Worm (Caenorhabditis elegans) whole organism, early embryonic: ENCODE data around the gene C03C10.5.
A peak's percentile ranks its signal among the peaks of the same experiment; 100 is the strongest.

Source experiments
- B0310.2 ChIP-seq: sonication (generic microtip); optimal IDR thresholded peaks from 2 replicates; lab custom pipeline; 2016; ENCODE audit warnings: mild to moderate bottlenecking, missing genetic modification characterization, missing compliant biosample characterization
- F13C5.2 ChIP-seq: sonication (generic microtip); optimal IDR thresholded peaks from 2 replicates; lab custom pipeline; 2017; ENCODE audit warnings: mild to moderate bottlenecking, missing genetic modification characterization, inconsistent platforms, missing compliant biosample characterization
- aly-1 ChIP-seq: sonication (generic microtip); optimal IDR thresholded peaks from 2 replicates; lab custom pipeline; 2016; ENCODE audit warnings: missing genetic modification characterization, missing compliant biosample characterization
- ama-1 ChIP-seq: fragments of 150-350 bp; optimal IDR thresholded peaks from 2 replicates; lab custom pipeline; 2014
- ceh-13 ChIP-seq: fragments of 200-800 bp; sonication (Bioruptor generic); optimal IDR thresholded peaks from 2 replicates; lab custom pipeline; 2018; ENCODE audit warnings: mild to moderate bottlenecking, missing genetic modification characterization, missing compliant biosample characterization
- ceh-36 ChIP-seq: sonication (generic microtip); optimal IDR thresholded peaks from 2 replicates; lab custom pipeline; 2016; ENCODE audit warnings: missing genetic modification characterization, inconsistent platforms, missing compliant biosample characterization
- ets-7 ChIP-seq: sonication (generic microtip); optimal IDR thresholded peaks from 2 replicates; lab custom pipeline; 2016; ENCODE audit warnings: missing genotype, missing genetic modification characterization, missing compliant biosample characterization
- flt-1 ChIP-seq: fragments of 200-800 bp; sonication (Bioruptor generic); IDR thresholded peaks from 2 replicates; pipeline ENCODE4 v1.3.6; 2022; ENCODE audit warnings: missing genetic modification characterization, missing compliant biosample characterization
- hmbx-1 ChIP-seq: sonication (generic microtip); optimal IDR thresholded peaks from 2 replicates; lab custom pipeline; 2016; ENCODE audit warnings: mild to moderate bottlenecking, missing genetic modification characterization, missing compliant biosample characterization
- hmg-4 ChIP-seq: fragments of 200-800 bp; sonication (Bioruptor generic); optimal IDR thresholded peaks from 2 replicates; lab custom pipeline; 2018; ENCODE audit warnings: mild to moderate bottlenecking, missing genetic modification characterization, missing compliant biosample characterization
- hnd-1 ChIP-seq: sonication (generic microtip); optimal IDR thresholded peaks from 2 replicates; lab custom pipeline; 2016; ENCODE audit warnings: missing genetic modification characterization, missing compliant biosample characterization
- pes-1 ChIP-seq: fragments of 200-800 bp; sonication (Bioruptor generic); IDR thresholded peaks from 2 replicates; pipeline ENCODE4 v1.3.6; 2022; ENCODE audit warnings: missing genetic modification reagents, missing genetic modification characterization, missing compliant biosample characterization
- scrt-1 ChIP-seq: fragments of 200-800 bp; sonication (Bioruptor generic); IDR thresholded peaks from 2 replicates; pipeline ENCODE4 v1.3.6; 2022; ENCODE audit warnings: missing genetic modification characterization, missing compliant biosample characterization
- sea-1 ChIP-seq: fragments of 200-800 bp; sonication (Bioruptor generic); conservative IDR thresholded peaks from 2 replicates; pipeline ENCODE4 v1.3.6; 2022; ENCODE audit warnings: missing genetic modification characterization, missing compliant biosample characterization
- tbx-11 ChIP-seq: fragments of 200-800 bp; sonication (Bioruptor generic); IDR thresholded peaks from 2 replicates; pipeline ENCODE4 v1.3.6; 2022; ENCODE audit warnings: missing genetic modification characterization, missing compliant biosample characterization
- tbx-37 ChIP-seq: fragments of 200-800 bp; sonication (Bioruptor generic); conservative IDR thresholded peaks from 2 replicates; pipeline ENCODE4 v1.3.6; 2022; ENCODE audit warnings: missing genetic modification reagents, missing genetic modification characterization, missing compliant biosample characterization
- tra-4 ChIP-seq: sonication (generic microtip); optimal IDR thresholded peaks from 2 replicates; lab custom pipeline; 2017; ENCODE audit warnings: missing genetic modification characterization, missing compliant biosample characterization

Gene C03C10.5

ce11 chrIII:4083429-4083828, 8.5 kb downstream of the C03C10.5 start:
- TF ChIP-seq pes-1 (GFP tag; lab: Robert Waterston, UW) (no peak), ama-1 (lab: Kevin White, UChicago) (no peak), ceh-36 (tag; lab: Kevin White, UChicago) (no peak), tbx-11 (GFP tag; lab: Robert Waterston, UW) (no peak), ets-7 (no peak), hnd-1 (tag; lab: Kevin White, UChicago) (no peak), tbx-37 (no peak), tra-4 (tag; lab: Kevin White, UChicago) (no peak), hmbx-1 (no peak), B0310.2 (tag; lab: Kevin White, UChicago) (no peak), flt-1 (GFP tag; lab: Robert Waterston, UW) (no peak)

ce11 chrIII:4070239-4070638, 21.7 kb downstream of the C03C10.5 start:
- TF ChIP-seq ets-7, result no peak
- TF ChIP-seq tra-4 (tag; lab: Kevin White, UChicago), result no peak
- no peak for TF ChIP-seq tbx-37
- no peak for TF ChIP-seq hmg-4
- TF ChIP-seq pes-1 (GFP tag; lab: Robert Waterston, UW), result no peak
- TF ChIP-seq aly-1 (tag; lab: Kevin White, UChicago), result no peak
- no peak for TF ChIP-seq flt-1 (GFP tag; lab: Robert Waterston, UW)
- no peak for TF ChIP-seq hmbx-1
- no peak for TF ChIP-seq hnd-1 (tag; lab: Kevin White, UChicago)
- TF ChIP-seq sea-1, result no peak
- no peak for TF ChIP-seq tbx-11 (GFP tag; lab: Robert Waterston, UW)

- no peak for TF ChIP-seq ama-1 (lab: Kevin White, UChicago)
- TF ChIP-seq hnd-1 (tag; lab: Kevin White, UChicago), result no peak
- no peak for TF ChIP-seq hmbx-1
These were observed 23.8 kb downstream of the C03C10.5 start for ce11 chrIII:4068120-4068519.

- TF ChIP-seq tbx-11 (GFP tag; lab: Robert Waterston, UW) (no peak), ceh-36 (tag; lab: Kevin White, UChicago) (no peak), tbx-37 (no peak), hmg-4 (no peak), hnd-1 (tag; lab: Kevin White, UChicago) (no peak), ama-1 (lab: Kevin White, UChicago) (no peak), F13C5.2 (tag; lab: Kevin White, UChicago) (no peak), sea-1 (no peak)
These were observed 25.6 kb downstream of the C03C10.5 start, which contains the start of gene unc-79 for ce11 chrIII:4066333-4066732. Gene unc-79, plus strand, starts transcription at chrIII:4066633.

- TF ChIP-seq hmbx-1, result no peak
- TF ChIP-seq ama-1 (lab: Kevin White, UChicago), result no peak
- no peak for TF ChIP-seq flt-1 (GFP tag; lab: Robert Waterston, UW)
- TF ChIP-seq ceh-13 (GFP tag; lab: Kevin White, UChicago), result no peak
- TF ChIP-seq sea-1, result 0 out of 2 replicates have a peak, but pooled peaks have one; percentile 41
- no peak for TF ChIP-seq ets-7
- TF ChIP-seq hnd-1 (tag; lab: Kevin White, UChicago), result no peak
- TF ChIP-seq F13C5.2 (tag; lab: Kevin White, UChicago), result no peak
- no peak for TF ChIP-seq scrt-1 (GFP tag; lab: Robert Waterston, UW)
- peak; percentile 48 for TF ChIP-seq hmg-4
- no peak for TF ChIP-seq tbx-37
- TF ChIP-seq pes-1 (GFP tag; lab: Robert Waterston, UW), result no peak
- TF ChIP-seq ceh-36 (tag; lab: Kevin White, UChicago), result no peak
- no peak for TF ChIP-seq tbx-11 (GFP tag; lab: Robert Waterston, UW)
- no peak for TF ChIP-seq tra-4 (tag; lab: Kevin White, UChicago)
- TF ChIP-seq aly-1 (tag; lab: Kevin White, UChicago), result no peak
These were observed 28.2 kb downstream of the C03C10.5 start for ce11 chrIII:4063724-4064123.

- TF ChIP-seq ceh-36 (tag; lab: Kevin White, UChicago), result peak; percentile 13
- TF ChIP-seq pes-1 (GFP tag; lab: Robert Waterston, UW), result peak; percentile 34; the same call in 1 of the 2 replicates
These were observed 31.0 kb downstream of the C03C10.5 start for ce11 chrIII:4060856-4061383.

- TF ChIP-seq tbx-11 (GFP tag; lab: Robert Waterston, UW), result no peak
- no peak for TF ChIP-seq B0310.2 (tag; lab: Kevin White, UChicago)
- TF ChIP-seq sea-1, result no peak
- TF ChIP-seq ets-7, result no peak
- TF ChIP-seq hmg-4, result no peak
- TF ChIP-seq hmbx-1, result no peak
- TF ChIP-seq ceh-36 (tag; lab: Kevin White, UChicago), result no peak
- TF ChIP-seq ama-1 (lab: Kevin White, UChicago), result no peak
- no peak for TF ChIP-seq tra-4 (tag; lab: Kevin White, UChicago)
- no peak for TF ChIP-seq F13C5.2 (tag; lab: Kevin White, UChicago)
- TF ChIP-seq aly-1 (tag; lab: Kevin White, UChicago), result no peak
- TF ChIP-seq scrt-1 (GFP tag; lab: Robert Waterston, UW), result no peak
These were observed 31.9 kb downstream of the C03C10.5 start, which contains the start of gene his-70 for ce11 chrIII:4060019-4060418. Gene his-70, minus strand, starts transcription at chrIII:4060119.

- TF ChIP-seq F13C5.2 (tag; lab: Kevin White, UChicago), result no peak
- no peak for TF ChIP-seq hmbx-1
- no peak for TF ChIP-seq pes-1 (GFP tag; lab: Robert Waterston, UW)
- no peak for TF ChIP-seq flt-1 (GFP tag; lab: Robert Waterston, UW)
- TF ChIP-seq scrt-1 (GFP tag; lab: Robert Waterston, UW), result no peak
- no peak for TF ChIP-seq B0310.2 (tag; lab: Kevin White, UChicago)
- TF ChIP-seq ets-7, result no peak
- no peak for TF ChIP-seq tbx-37
- no peak for TF ChIP-seq tra-4 (tag; lab: Kevin White, UChicago)
- no peak for TF ChIP-seq aly-1 (tag; lab: Kevin White, UChicago)
- no peak for TF ChIP-seq tbx-11 (GFP tag; lab: Robert Waterston, UW)
- no peak for TF ChIP-seq ceh-36 (tag; lab: Kevin White, UChicago)
These were observed 33.3 kb downstream of the C03C10.5 start, which contains the start of gene his-69 for ce11 chrIII:4058643-4059042. Gene his-69, minus strand, starts transcription at chrIII:4058743.
